Fruit fly (Drosophila melanogaster) whole organism, embryonic: ENCODE data around the gene beag.

Experiments used
- B-H1 ChIP-seq: fragments of 200-800 bp; sonication (Bioruptor generic); IDR thresholded peaks from 3 replicates; pipeline ENCODE4 v1.3.6; 2022; ENCODE audit warnings: missing biosample characterization, missing genetic modification characterization
- C15 ChIP-seq: fragments of 200-800 bp; sonication (Bioruptor generic); IDR thresholded peaks from 3 replicates; pipeline ENCODE4 v1.3.6; 2022; ENCODE audit warnings: missing biosample characterization, missing genetic modification characterization
- CG10431 ChIP-seq: fragments of 200-800 bp; sonication (Bioruptor generic); optimal IDR thresholded peaks from 3 replicates; lab custom pipeline; 2018; ENCODE audit warnings: missing biosample characterization, mild to moderate bottlenecking, missing genetic modification characterization
- CG10979 ChIP-seq: fragments of 200-800 bp; sonication (Bioruptor generic); optimal IDR thresholded peaks from 2 replicates; lab custom pipeline; 2018; ENCODE audit warnings: missing biosample characterization, mild to moderate bottlenecking, missing genetic modification characterization, moderate library complexity
- CG11247 ChIP-seq: fragments of 200-800 bp; sonication (Bioruptor generic); IDR thresholded peaks from 2 replicates; pipeline ENCODE4 v1.3.6; 2022; ENCODE audit warnings: missing biosample characterization, missing genetic modification characterization
- CG15514 ChIP-seq: fragments of 200-800 bp; sonication (Bioruptor generic); optimal IDR thresholded peaks from 3 replicates; lab custom pipeline; 2017; ENCODE audit warnings: missing biosample characterization, missing genetic modification characterization, mild to moderate bottlenecking, moderate library complexity, missing genetic modification reagents
- CG17568 ChIP-seq: fragments of 200-800 bp; sonication (Bioruptor generic); optimal IDR thresholded peaks from 2 replicates; lab custom pipeline; 2018; ENCODE audit warnings: missing biosample characterization, mild to moderate bottlenecking, missing genetic modification characterization, moderate library complexity
- CG1832 ChIP-seq: fragments of 200-800 bp; sonication (Bioruptor generic); optimal IDR thresholded peaks from 2 replicates; lab custom pipeline; 2017; ENCODE audit warnings: missing biosample characterization, mild to moderate bottlenecking, missing genetic modification characterization, inconsistent platforms
- CG2129 ChIP-seq: fragments of 200-800 bp; sonication (Bioruptor generic); IDR thresholded peaks from 2 replicates; pipeline ENCODE4 v1.3.6; 2022; ENCODE audit warnings: missing biosample characterization, missing genetic modification characterization; ENCODE audit not compliant: partially characterized antibody
- CG2199 ChIP-seq: fragments of 200-800 bp; sonication (Bioruptor generic); IDR thresholded peaks from 3 replicates; pipeline ENCODE4 v1.3.6; 2022; ENCODE audit warnings: missing biosample characterization, missing genetic modification characterization
- CG33557 ChIP-seq: fragments of 200-800 bp; sonication (Bioruptor generic); optimal IDR thresholded peaks from 2 replicates; lab custom pipeline; 2019; ENCODE audit warnings: missing biosample characterization, mild to moderate bottlenecking, missing genetic modification characterization, moderate library complexity
- CG3847 ChIP-seq: fragments of 200-800 bp; sonication (Bioruptor generic); IDR thresholded peaks from 2 replicates; pipeline ENCODE4 v1.3.6; 2022; ENCODE audit warnings: missing biosample characterization, missing genetic modification characterization
- CG43689 ChIP-seq: fragments of 200-800 bp; sonication (Bioruptor generic); IDR thresholded peaks from 2 replicates; pipeline ENCODE4 v1.3.6; 2022; ENCODE audit warnings: missing biosample characterization, missing genetic modification characterization
- CG4707 ChIP-seq: fragments of 200-800 bp; sonication (Bioruptor generic); optimal IDR thresholded peaks from 2 replicates; lab custom pipeline; 2018; ENCODE audit warnings: missing biosample characterization, mild to moderate bottlenecking, missing genetic modification characterization, moderate library complexity
- CG4854 ChIP-seq: fragments of 200-800 bp; sonication (Bioruptor generic); optimal IDR thresholded peaks from 2 replicates; lab custom pipeline; 2016; ENCODE audit warnings: missing biosample characterization, missing genetic modification characterization, inconsistent platforms
- CG6854 ChIP-seq: fragments of 200-800 bp; sonication (Bioruptor generic); optimal IDR thresholded peaks from 3 replicates; lab custom pipeline; 2017; ENCODE audit warnings: missing biosample characterization, mild to moderate bottlenecking, missing genetic modification characterization
- CG7556 ChIP-seq: fragments of 200-800 bp; sonication (Bioruptor generic); optimal IDR thresholded peaks from 2 replicates; lab custom pipeline; 2017; ENCODE audit warnings: missing biosample characterization, mild to moderate bottlenecking, missing genetic modification characterization
- CG8290 ChIP-seq, 3 experiments: fragments of 200-800 bp; sonication (Bioruptor generic); optimal IDR thresholded peaks; 2 replicates each; lab custom pipeline; 2016 to 2019; ENCODE audit warnings: missing biosample characterization in 3 of 3, missing genetic modification characterization in 3 of 3, mild to moderate bottlenecking in 2 of 3, moderate library complexity in 1 of 3
- CG9437 ChIP-seq: fragments of 200-800 bp; sonication (Bioruptor generic); optimal IDR thresholded peaks from 2 replicates; lab custom pipeline; 2018; ENCODE audit warnings: missing biosample characterization, mild to moderate bottlenecking, missing genetic modification characterization
- CG9797 ChIP-seq: fragments of 200-800 bp; sonication (Bioruptor generic); optimal IDR thresholded peaks from 3 replicates; lab custom pipeline; 2018; ENCODE audit warnings: missing biosample characterization, mild to moderate bottlenecking, missing genetic modification characterization
- CG9817 ChIP-seq: fragments of 200-800 bp; sonication (Bioruptor generic); optimal IDR thresholded peaks from 2 replicates; lab custom pipeline; 2018; ENCODE audit warnings: missing biosample characterization, mild to moderate bottlenecking, missing genetic modification characterization, moderate library complexity
- Dad ChIP-seq: fragments of 200-800 bp; sonication (Bioruptor generic); optimal IDR thresholded peaks from 3 replicates; lab custom pipeline; 2016; ENCODE audit warnings: missing biosample characterization, missing genetic modification characterization
- Dip2 ChIP-seq: fragments of 200-800 bp; sonication (Bioruptor generic); IDR thresholded peaks from 2 replicates; pipeline ENCODE4 v1.3.6; 2022; ENCODE audit warnings: missing biosample characterization, missing genetic modification characterization
- Dref ChIP-seq: fragments of 200-800 bp; sonication (Bioruptor generic); IDR thresholded peaks from 2 replicates; pipeline ENCODE4 v1.3.6; 2022; ENCODE audit warnings: missing biosample characterization, missing genetic modification characterization
- Drgx ChIP-seq: fragments of 200-800 bp; sonication (Bioruptor generic); IDR thresholded peaks from 2 replicates; pipeline ENCODE4 v1.3.6; 2022; ENCODE audit warnings: missing biosample characterization, missing genetic modification characterization
- HLH54F ChIP-seq: fragments of 200-800 bp; sonication (Bioruptor generic); optimal IDR thresholded peaks from 3 replicates; lab custom pipeline; 2016; ENCODE audit warnings: missing biosample characterization, missing genetic modification characterization
- HmgD ChIP-seq: fragments of 200-800 bp; sonication (Bioruptor generic); optimal IDR thresholded peaks from 3 replicates; lab custom pipeline; 2016; ENCODE audit warnings: missing biosample characterization, missing genetic modification characterization
- Hr3 ChIP-seq: fragments of 200-800 bp; sonication (Bioruptor generic); optimal IDR thresholded peaks from 3 replicates; lab custom pipeline; 2016; ENCODE audit warnings: missing biosample characterization, missing genetic modification characterization
- Mad ChIP-seq: fragments of 200-800 bp; sonication (Bioruptor generic); optimal IDR thresholded peaks from 2 replicates; lab custom pipeline; 2016; ENCODE audit warnings: missing biosample characterization, missing genetic modification characterization
- NC2β ChIP-seq: fragments of 200-800 bp; sonication (Bioruptor generic); optimal IDR thresholded peaks from 2 replicates; lab custom pipeline; 2016; ENCODE audit warnings: missing biosample characterization, missing genetic modification characterization
- Nf-YB ChIP-seq: fragments of 200-800 bp; sonication (Bioruptor generic); optimal IDR thresholded peaks from 3 replicates; lab custom pipeline; 2019; ENCODE audit warnings: missing biosample characterization, mild to moderate bottlenecking, missing genetic modification characterization, moderate library complexity
- PHDP ChIP-seq: fragments of 200-800 bp; sonication (Bioruptor generic); optimal IDR thresholded peaks from 3 replicates; lab custom pipeline; 2018; ENCODE audit warnings: missing biosample characterization, mild to moderate bottlenecking, missing genetic modification characterization, moderate library complexity
- Sox102F ChIP-seq: fragments of 200-800 bp; sonication (Bioruptor generic); optimal IDR thresholded peaks from 2 replicates; lab custom pipeline; 2018; ENCODE audit warnings: missing biosample characterization, mild to moderate bottlenecking, missing genetic modification characterization, moderate library complexity
- Xbp1 ChIP-seq: fragments of 200-800 bp; sonication (Bioruptor generic); optimal IDR thresholded peaks from 3 replicates; lab custom pipeline; 2016; ENCODE audit warnings: missing biosample characterization, mild to moderate bottlenecking, missing genetic modification characterization
- al ChIP-seq: fragments of 200-800 bp; sonication (Bioruptor generic); IDR thresholded peaks from 2 replicates; pipeline ENCODE4 v1.3.6; 2022; ENCODE audit warnings: missing biosample characterization, missing genetic modification characterization
- chn ChIP-seq: fragments of 200-800 bp; sonication (Bioruptor generic); optimal IDR thresholded peaks from 2 replicates; lab custom pipeline; 2016; ENCODE audit warnings: missing biosample characterization, missing genetic modification characterization
- emc ChIP-seq: fragments of 200-800 bp; sonication (Bioruptor generic); optimal IDR thresholded peaks from 2 replicates; lab custom pipeline; 2016; ENCODE audit warnings: missing biosample characterization, missing genetic modification characterization
- fd102C ChIP-seq: fragments of 200-800 bp; sonication (Bioruptor generic); optimal IDR thresholded peaks from 2 replicates; lab custom pipeline; 2018; ENCODE audit warnings: missing biosample characterization, mild to moderate bottlenecking, missing genetic modification characterization, moderate library complexity
- fd96Cb ChIP-seq: fragments of 200-800 bp; sonication (Bioruptor generic); optimal IDR thresholded peaks from 2 replicates; lab custom pipeline; 2018; ENCODE audit warnings: missing biosample characterization, mild to moderate bottlenecking, missing genetic modification characterization, moderate library complexity
- hth ChIP-seq: fragments of >200 bp; optimal IDR thresholded peaks from 2 replicates; lab custom pipeline; 2017; ENCODE audit warnings: inconsistent platforms
- ind ChIP-seq: fragments of 200-800 bp; sonication (Bioruptor generic); optimal IDR thresholded peaks from 3 replicates; lab custom pipeline; 2016; ENCODE audit warnings: missing biosample characterization, missing genetic modification characterization
- nerfin-1 ChIP-seq: fragments of 200-800 bp; sonication (Bioruptor generic); optimal IDR thresholded peaks from 3 replicates; lab custom pipeline; 2019; ENCODE audit warnings: missing biosample characterization, mild to moderate bottlenecking, missing genetic modification characterization, moderate library complexity
- otp ChIP-seq: fragments of 200-800 bp; sonication (Bioruptor generic); IDR thresholded peaks from 3 replicates; pipeline ENCODE4, ENCODE4 v1.3.6; 2022; ENCODE audit warnings: missing biosample characterization, missing genetic modification characterization
- pan ChIP-seq, 4 experiments: fragments of >200 bp in 3 of 4; fragments of 200-800 bp in 1 of 4; sonication (Bioruptor generic) in 1 of 4; optimal IDR thresholded peaks in 3 of 4; IDR thresholded peaks in 1 of 4; 2 replicates each; pipeline versions ENCODE4 v1.3.6 to Lab custom; 2017 to 2022; ENCODE audit warnings: missing biosample characterization in 2 of 4, missing genetic modification characterization in 2 of 4, mixed read lengths in 1 of 4
- pita ChIP-seq: fragments of 200-800 bp; sonication (Bioruptor generic); optimal IDR thresholded peaks from 2 replicates; lab custom pipeline; 2017; ENCODE audit warnings: missing biosample characterization, mild to moderate bottlenecking, missing genetic modification characterization
- rib ChIP-seq: fragments of 200-800 bp; sonication (Bioruptor generic); IDR thresholded peaks from 2 replicates; pipeline ENCODE4 v1.3.6; 2022; ENCODE audit warnings: missing biosample characterization, missing genetic modification characterization
- sna ChIP-seq: fragments of 200-800 bp; sonication (Bioruptor generic); IDR thresholded peaks from 2 replicates; pipeline ENCODE4 v1.3.6; 2022; ENCODE audit warnings: missing biosample characterization, missing genetic modification characterization; ENCODE audit not compliant: partially characterized antibody
- tx ChIP-seq: fragments of 200-800 bp; sonication (Bioruptor generic); optimal IDR thresholded peaks from 2 replicates; lab custom pipeline; 2016; ENCODE audit warnings: missing biosample characterization, missing genetic modification characterization
- zf30C ChIP-seq: fragments of 200-800 bp; sonication (Bioruptor generic); optimal IDR thresholded peaks from 3 replicates; lab custom pipeline; 2018; ENCODE audit warnings: missing biosample characterization, mild to moderate bottlenecking, missing genetic modification characterization

The beag gene

dm6 chr3R:9013765-9014380, 51.0 kb downstream of the beag start (continued):
- no peak for TF ChIP-seq pan (optimal IDR thresholded peaks at IDR 0.05; lab: Kevin White, UChicago)
- peak in 1 of 2 experiments; percentile 36 for TF ChIP-seq pan (GFP tag; optimal IDR thresholded peaks at IDR 0.05 in 1 of 2, IDR thresholded peaks at IDR 0.05 in 1 of 2)
- no peak for TF ChIP-seq CG2129 (GFP tag; lab: Robert Waterston, UW)
- no peak for TF ChIP-seq CG43689 (GFP tag; lab: Robert Waterston, UW)
- TF ChIP-seq tx (GFP tag; lab: Kevin White, UChicago), result peak; percentile 40
- peak; percentile 8 for TF ChIP-seq PHDP (tag; lab: Kevin White, UChicago)
- TF ChIP-seq CG9437 (GFP tag; lab: Kevin White, UChicago), result peak; percentile 35
- no peak for TF ChIP-seq CG17568 (GFP tag; lab: Kevin White, UChicago)
- no peak for TF ChIP-seq fd96Cb (tag; lab: Kevin White, UChicago)
- no peak for TF ChIP-seq CG10431 (GFP tag; lab: Kevin White, UChicago)
- no peak for TF ChIP-seq Sox102F (GFP tag; lab: Kevin White, UChicago)
- peak; percentile 62 for TF ChIP-seq Xbp1 (GFP tag; lab: Kevin White, UChicago)
- TF ChIP-seq Drgx, result peak; percentile 12
- no peak for TF ChIP-seq Dip2
- peak; percentile 64 for TF ChIP-seq chn (GFP tag; lab: Kevin White, UChicago)
- TF ChIP-seq CG9797 (GFP tag; lab: Kevin White, UChicago), result no peak
- no peak for TF ChIP-seq CG4707 (GFP tag; lab: Kevin White, UChicago)
- no peak for TF ChIP-seq al
- TF ChIP-seq CG4854 (GFP tag; lab: Kevin White, UChicago), result peak; percentile 17
- no peak for TF ChIP-seq emc (GFP tag; lab: Kevin White, UChicago)
- TF ChIP-seq B-H1 (GFP tag; lab: Robert Waterston, UW), result no peak; the same call in 2 of the 3 replicates
- peak; percentile 62 for TF ChIP-seq CG3847 (GFP tag; lab: Robert Waterston, UW)
- 0 out of 2 replicates have a peak, but pooled peaks have one; percentile 46 for TF ChIP-seq sna (GFP tag; lab: Robert Waterston, UW)
- TF ChIP-seq Dad (GFP tag; lab: Kevin White, UChicago), result peak; percentile 27
- no peak for TF ChIP-seq ind (GFP tag; lab: Kevin White, UChicago)
- no peak for TF ChIP-seq CG33557 (GFP tag; lab: Kevin White, UChicago)
- peak; percentile 42 for TF ChIP-seq HLH54F (GFP tag; lab: Kevin White, UChicago)
- no peak for TF ChIP-seq CG1832 (GFP tag; lab: Kevin White, UChicago)
- peak; percentile 28 for TF ChIP-seq CG9817 (tag; lab: Kevin White, UChicago)
- peak; percentile 16 for TF ChIP-seq Hr3 (GFP tag; lab: Kevin White, UChicago)
- TF ChIP-seq Mad (GFP tag; lab: Kevin White, UChicago), result peak; percentile 66
- no peak for TF ChIP-seq fd102C (GFP tag; lab: Kevin White, UChicago)
- TF ChIP-seq CG10979 (tag; lab: Kevin White, UChicago), result peak; percentile 19
- TF ChIP-seq Dref (GFP tag; lab: Robert Waterston, UW), result 0 out of 2 replicates have a peak, but pooled peaks have one; percentile 23
- TF ChIP-seq CG15514 (GFP tag; lab: Kevin White, UChicago), result peak; percentile 63
- TF ChIP-seq hth (lab: Kevin White, UChicago), result no peak
- no peak for TF ChIP-seq pita (GFP tag; lab: Kevin White, UChicago)
- TF ChIP-seq C15 (GFP tag; lab: Robert Waterston, UW), result no peak
- TF ChIP-seq Nf-YB (GFP tag; lab: Kevin White, UChicago), result peak; percentile 28
- TF ChIP-seq CG7556 (GFP tag; lab: Kevin White, UChicago), result peak; percentile 66
- peak; percentile 25 for TF ChIP-seq nerfin-1 (tag; lab: Kevin White, UChicago)
- TF ChIP-seq rib (GFP tag; lab: Robert Waterston, UW), result peak; percentile 65; the same call in 1 of the 2 replicates
- TF ChIP-seq zf30C (GFP tag; lab: Kevin White, UChicago), result no peak
- no peak for TF ChIP-seq otp (GFP tag; lab: Robert Waterston, UW)
- 0 out of 2 replicates have a peak, but pooled peaks have one; percentile 35 for TF ChIP-seq CG11247 (GFP tag; lab: Robert Waterston, UW)
- no peak for TF ChIP-seq CG6854 (GFP tag; lab: Kevin White, UChicago)
- TF ChIP-seq CG2199, result no peak
- peak; percentile 44 for TF ChIP-seq CG8290 (GFP tag; optimal IDR thresholded peaks at IDR 0.05; lab: Kevin White, UChicago)
- TF ChIP-seq CG8290 (tag; optimal IDR thresholded peaks at IDR 0.05; lab: Kevin White, UChicago), result peak in 1 of 2 experiments; percentile 11
- TF ChIP-seq NC2β (GFP tag; lab: Kevin White, UChicago), result peak; percentile 27
- peak; percentile 73 for TF ChIP-seq HmgD (GFP tag; lab: Kevin White, UChicago)
